Worm (Caenorhabditis elegans): Measurements from ENCODE around the gene F57G4.11.

DNA sequence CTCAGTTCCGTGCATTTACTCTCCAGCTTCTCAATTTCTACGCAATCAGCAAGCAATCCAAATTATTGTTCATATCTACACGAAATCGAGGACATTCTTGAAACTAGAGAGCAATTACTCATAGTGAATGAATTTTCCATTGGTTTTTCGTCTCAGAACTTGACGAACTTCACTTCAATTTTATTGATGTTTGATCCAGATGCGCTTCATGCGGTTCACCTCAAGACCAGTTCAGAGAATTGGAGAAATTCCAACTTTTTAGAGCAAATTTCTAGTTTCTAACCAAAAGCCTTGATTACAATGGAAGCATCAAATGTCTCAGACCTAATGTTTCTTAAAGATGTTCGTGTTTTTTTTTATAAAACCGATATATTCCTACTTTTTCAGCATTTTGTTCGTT lies 4.7 kb upstream of the F57G4.11 start, which contains the start of gene Y6G8.8:
- TF ChIP-seq elt-3 (tag; optimal IDR thresholded peaks at IDR 0.05) (no peak), aly-2 (tag; optimal IDR thresholded peaks at IDR 0.05) (no peak), nhr-10 (tag; optimal IDR thresholded peaks at IDR 0.05) (no peak), nhr-6 (tag; optimal IDR thresholded peaks at IDR 0.05) (no peak), alr-1 (tag; optimal IDR thresholded peaks at IDR 0.05) (no peak), ztf-11 (tag; optimal IDR thresholded peaks at IDR 0.05) (no peak), fos-1 (tag; optimal IDR thresholded peaks at IDR 0.05) (no peak), skn-1 (tag; optimal IDR thresholded peaks at IDR 0.05) (no peak), snpc-4 (tag; optimal IDR thresholded peaks at IDR 0.05) (no peak), unc-55 (GFP tag; optimal IDR thresholded peaks at IDR 0.05) (no peak), ama-1 (optimal IDR thresholded peaks at IDR 0.05) (no peak), nhr-237 (tag; optimal IDR thresholded peaks at IDR 0.05) (no peak), unc-62 (GFP tag; optimal IDR thresholded peaks at IDR 0.05) (no peak)

Measured in whole organism, L2 larva.